Fruit fly (Drosophila melanogaster) whole organism, prepupa: ENCODE results near the gene Epp.

Experiments
- Blimp-1 ChIP-seq: fragments of 200-800 bp; sonication (Bioruptor generic); optimal IDR thresholded peaks from 3 replicates; lab custom pipeline; 2017; ENCODE audit warnings: missing biosample characterization, missing genetic modification characterization, mild to moderate bottlenecking, moderate library complexity, missing genetic modification reagents
- CG10631 ChIP-seq: fragments of 200-800 bp; sonication (Bioruptor generic); optimal IDR thresholded peaks from 2 replicates; lab custom pipeline; 2016; ENCODE audit warnings: missing biosample characterization, missing genetic modification characterization
- CG10669 ChIP-seq: fragments of 200-800 bp; sonication (Bioruptor generic); optimal IDR thresholded peaks from 3 replicates; lab custom pipeline; 2018; ENCODE audit warnings: missing biosample characterization, mild to moderate bottlenecking, missing genetic modification characterization, moderate library complexity
- CG11294 ChIP-seq: fragments of 200-800 bp; sonication (Bioruptor generic); IDR thresholded peaks from 2 replicates; pipeline ENCODE4 v1.3.6; 2022; ENCODE audit warnings: missing biosample characterization, missing genetic modification characterization
- CG11902 ChIP-seq: fragments of 200-800 bp; sonication (Bioruptor generic); optimal IDR thresholded peaks from 3 replicates; lab custom pipeline; 2016; ENCODE audit warnings: missing biosample characterization, missing genetic modification characterization
- CG15336 ChIP-seq: fragments of 200-800 bp; sonication (Bioruptor generic); IDR thresholded peaks from 2 replicates; pipeline ENCODE4 v1.3.6; 2022; ENCODE audit warnings: missing biosample characterization, missing genetic modification characterization
- CG1621 ChIP-seq: fragments of 200-800 bp; sonication (Bioruptor generic); optimal IDR thresholded peaks from 3 replicates; lab custom pipeline; 2018; ENCODE audit warnings: missing biosample characterization, mild to moderate bottlenecking, missing genetic modification characterization
- CG16779 ChIP-seq: fragments of 200-800 bp; sonication (Bioruptor generic); optimal IDR thresholded peaks from 3 replicates; lab custom pipeline; 2017; ENCODE audit warnings: missing biosample characterization, mild to moderate bottlenecking, missing genetic modification characterization
- CG3032 ChIP-seq: fragments of 200-800 bp; optimal IDR thresholded peaks from 2 replicates; lab custom pipeline; 2019; ENCODE audit warnings: missing biosample characterization, mild to moderate bottlenecking, missing genetic modification characterization, moderate library complexity
- CG31627 ChIP-seq: fragments of 200-800 bp; sonication (Bioruptor generic); optimal IDR thresholded peaks from 3 replicates; lab custom pipeline; 2016; ENCODE audit warnings: missing biosample characterization, missing genetic modification characterization
- CG32006 ChIP-seq: fragments of 200-800 bp; sonication (Bioruptor generic); optimal IDR thresholded peaks from 3 replicates; lab custom pipeline; 2017; ENCODE audit warnings: missing biosample characterization, mild to moderate bottlenecking, missing genetic modification characterization
- CG34406 ChIP-seq: fragments of 200-800 bp; sonication (Bioruptor generic); optimal IDR thresholded peaks from 3 replicates; lab custom pipeline; 2016; ENCODE audit warnings: missing biosample characterization, missing genetic modification characterization
- CG3919 ChIP-seq: fragments of 200-800 bp; sonication (Bioruptor generic); optimal IDR thresholded peaks from 3 replicates; lab custom pipeline; 2016; ENCODE audit warnings: missing biosample characterization, missing genetic modification characterization
- CG4318 ChIP-seq: fragments of 200-800 bp; sonication (Bioruptor generic); optimal IDR thresholded peaks from 3 replicates; lab custom pipeline; 2017; ENCODE audit warnings: missing biosample characterization, mild to moderate bottlenecking, missing genetic modification characterization
- CG6163 ChIP-seq: fragments of 200-800 bp; sonication (Bioruptor generic); IDR thresholded peaks from 3 replicates; pipeline ENCODE4 v1.3.6; 2022; ENCODE audit warnings: missing biosample characterization, missing genetic modification characterization
- CG6276 ChIP-seq: fragments of 200-800 bp; sonication (Bioruptor generic); optimal IDR thresholded peaks from 2 replicates; lab custom pipeline; 2017; ENCODE audit warnings: missing biosample characterization, mild to moderate bottlenecking, missing genetic modification characterization
- CG6808 ChIP-seq: fragments of 200-800 bp; sonication (Bioruptor generic); optimal IDR thresholded peaks from 3 replicates; lab custom pipeline; 2017; ENCODE audit warnings: missing biosample characterization, missing genetic modification characterization, mild to moderate bottlenecking, moderate library complexity, missing genetic modification reagents
- CG6854 ChIP-seq: fragments of 200-800 bp; sonication (Bioruptor generic); optimal IDR thresholded peaks from 2 replicates; lab custom pipeline; 2017; ENCODE audit warnings: missing biosample characterization, mild to moderate bottlenecking, missing genetic modification characterization
- CG7368 ChIP-seq: fragments of 200-800 bp; sonication (Bioruptor generic); optimal IDR thresholded peaks from 3 replicates; lab custom pipeline; 2016; ENCODE audit warnings: missing biosample characterization, missing genetic modification characterization
- CG8119 ChIP-seq: fragments of 200-800 bp; sonication (Bioruptor generic); IDR thresholded peaks from 3 replicates; pipeline ENCODE4 v1.3.6; 2022; ENCODE audit warnings: missing biosample characterization, missing genetic modification characterization
- CG8319 ChIP-seq: fragments of 200-800 bp; sonication (Bioruptor generic); optimal IDR thresholded peaks from 3 replicates; lab custom pipeline; 2016; ENCODE audit warnings: missing biosample characterization, missing genetic modification characterization
- CG8632 ChIP-seq: fragments of 200-800 bp; sonication (Bioruptor generic); optimal IDR thresholded peaks from 3 replicates; lab custom pipeline; 2016; ENCODE audit warnings: missing biosample characterization, missing genetic modification characterization
- Eip75B ChIP-seq: fragments of 200-800 bp; sonication (Bioruptor generic); optimal IDR thresholded peaks from 3 replicates; lab custom pipeline; 2016; ENCODE audit warnings: missing biosample characterization, missing genetic modification characterization
- Eip78C ChIP-seq: fragments of 200-800 bp; sonication (Bioruptor generic); peaks from one replicate; lab custom pipeline; 2016; ENCODE audit warnings: missing biosample characterization, missing genetic modification characterization
- Eip93F ChIP-seq: fragments of 200-800 bp; sonication (Bioruptor generic); optimal IDR thresholded peaks from 2 replicates; lab custom pipeline; 2016; ENCODE audit warnings: missing biosample characterization, mild to moderate bottlenecking, missing genetic modification characterization
- Ets96B ChIP-seq: fragments of 200-800 bp; optimal IDR thresholded peaks from 2 replicates; lab custom pipeline; 2019; ENCODE audit warnings: missing biosample characterization, mild to moderate bottlenecking, missing genetic modification characterization, moderate library complexity
- Gug ChIP-seq: fragments of 200-800 bp; sonication (Bioruptor generic); IDR thresholded peaks from 2 replicates; pipeline ENCODE4 v1.3.6; 2022; ENCODE audit warnings: missing biosample characterization, missing genetic modification characterization
- Hr38 ChIP-seq: sonication (Bioruptor generic); optimal IDR thresholded peaks from 2 replicates; lab custom pipeline; 2016; ENCODE audit warnings: missing biosample characterization, missing genetic modification characterization
- Hr39 ChIP-seq: fragments of 200-800 bp; sonication (Bioruptor generic); optimal IDR thresholded peaks from 2 replicates; lab custom pipeline; 2016; ENCODE audit warnings: missing biosample characterization, missing genetic modification characterization
- Hr4 ChIP-seq: fragments of 200-800 bp; sonication (Bioruptor generic); optimal IDR thresholded peaks from 3 replicates; lab custom pipeline; 2016; ENCODE audit warnings: missing biosample characterization, missing genetic modification characterization
- Lpt ChIP-seq: fragments of 200-800 bp; sonication (Bioruptor generic); optimal IDR thresholded peaks from 3 replicates; lab custom pipeline; 2016; ENCODE audit warnings: missing biosample characterization, missing genetic modification characterization
- Met ChIP-seq: fragments of 200-800 bp; sonication (Bioruptor generic); optimal IDR thresholded peaks from 3 replicates; lab custom pipeline; 2016; ENCODE audit warnings: missing biosample characterization, missing genetic modification characterization
- OdsH ChIP-seq: fragments of 200-800 bp; sonication (Bioruptor generic); optimal IDR thresholded peaks from 3 replicates; lab custom pipeline; 2016; ENCODE audit warnings: missing biosample characterization, missing genetic modification characterization
- Smox ChIP-seq: fragments of 200-800 bp; sonication (Bioruptor generic); optimal IDR thresholded peaks from 3 replicates; lab custom pipeline; 2016; ENCODE audit warnings: missing biosample characterization, missing genetic modification characterization
- Sox102F ChIP-seq: fragments of 200-800 bp; sonication (Bioruptor generic); optimal IDR thresholded peaks from 2 replicates; lab custom pipeline; 2016; ENCODE audit warnings: missing biosample characterization, mild to moderate bottlenecking, missing genetic modification characterization
- Sox14 ChIP-seq: fragments of 200-800 bp; sonication (Bioruptor generic); optimal IDR thresholded peaks from 3 replicates; lab custom pipeline; 2016; ENCODE audit warnings: missing biosample characterization, missing genetic modification characterization
- Sox15 ChIP-seq: fragments of 200-800 bp; sonication (Bioruptor generic); optimal IDR thresholded peaks from 3 replicates; lab custom pipeline; 2016; ENCODE audit warnings: missing biosample characterization, missing genetic modification characterization
- achi ChIP-seq: fragments of 200-800 bp; sonication (Bioruptor generic); optimal IDR thresholded peaks from 3 replicates; lab custom pipeline; 2016; ENCODE audit warnings: missing biosample characterization, missing genetic modification characterization
- acj6 ChIP-seq: fragments of 200-800 bp; sonication (Bioruptor generic); optimal IDR thresholded peaks from 3 replicates; lab custom pipeline; 2016; ENCODE audit warnings: missing biosample characterization, missing genetic modification characterization
- dac ChIP-seq: fragments of 200-800 bp; sonication (Bioruptor generic); optimal IDR thresholded peaks from 2 replicates; lab custom pipeline; 2017; ENCODE audit warnings: missing biosample characterization, mild to moderate bottlenecking, missing genetic modification characterization
- dsx ChIP-seq: fragments of 200-800 bp; optimal IDR thresholded peaks from 3 replicates; lab custom pipeline; 2019; ENCODE audit warnings: missing biosample characterization, mild to moderate bottlenecking, missing genetic modification characterization, moderate library complexity; ENCODE audit not compliant: poor library complexity, severe bottlenecking
- eg ChIP-seq: fragments of 200-800 bp; sonication (Bioruptor generic); IDR thresholded peaks from 3 replicates; pipeline ENCODE4 v1.3.6; 2022; ENCODE audit warnings: missing biosample characterization, missing genetic modification characterization
- esn ChIP-seq: fragments of 200-800 bp; sonication (Bioruptor generic); optimal IDR thresholded peaks from 2 replicates; lab custom pipeline; 2016; ENCODE audit warnings: missing biosample characterization, mild to moderate bottlenecking, missing genetic modification characterization, moderate library complexity
- fd59A ChIP-seq: fragments of 200-800 bp; sonication (Bioruptor generic); optimal IDR thresholded peaks from 2 replicates; lab custom pipeline; 2017; ENCODE audit warnings: missing biosample characterization, mild to moderate bottlenecking, missing genetic modification characterization, missing genetic modification reagents
- fd85E ChIP-seq: fragments of 200-800 bp; sonication (Bioruptor generic); optimal IDR thresholded peaks from 3 replicates; lab custom pipeline; 2016; ENCODE audit warnings: missing biosample characterization, missing genetic modification characterization
- net ChIP-seq: fragments of 200-800 bp; sonication (Bioruptor generic); optimal IDR thresholded peaks from 3 replicates; lab custom pipeline; 2016; ENCODE audit warnings: missing biosample characterization, missing genetic modification characterization
- pdm3 ChIP-seq: fragments of 200-800 bp; sonication (Bioruptor generic); optimal IDR thresholded peaks from 3 replicates; lab custom pipeline; 2016; ENCODE audit warnings: missing biosample characterization, missing genetic modification characterization
- spab ChIP-seq: fragments of 200-800 bp; sonication (Bioruptor generic); optimal IDR thresholded peaks from 2 replicates; lab custom pipeline; 2017; ENCODE audit warnings: missing biosample characterization, mild to moderate bottlenecking, missing genetic modification characterization, missing genetic modification reagents
- svp ChIP-seq: fragments of 200-800 bp; sonication (Bioruptor generic); peaks from one replicate; lab custom pipeline; 2016; ENCODE audit warnings: missing biosample characterization, missing genetic modification characterization
- topi ChIP-seq: fragments of 200-800 bp; sonication (Bioruptor generic); optimal IDR thresholded peaks from 3 replicates; lab custom pipeline; 2016; ENCODE audit warnings: missing biosample characterization, missing genetic modification characterization
- vri ChIP-seq: fragments of 200-800 bp; sonication (Bioruptor generic); optimal IDR thresholded peaks from 3 replicates; lab custom pipeline; 2016; ENCODE audit warnings: missing biosample characterization, mild to moderate bottlenecking, missing genetic modification characterization

Epp gene

DNA sequence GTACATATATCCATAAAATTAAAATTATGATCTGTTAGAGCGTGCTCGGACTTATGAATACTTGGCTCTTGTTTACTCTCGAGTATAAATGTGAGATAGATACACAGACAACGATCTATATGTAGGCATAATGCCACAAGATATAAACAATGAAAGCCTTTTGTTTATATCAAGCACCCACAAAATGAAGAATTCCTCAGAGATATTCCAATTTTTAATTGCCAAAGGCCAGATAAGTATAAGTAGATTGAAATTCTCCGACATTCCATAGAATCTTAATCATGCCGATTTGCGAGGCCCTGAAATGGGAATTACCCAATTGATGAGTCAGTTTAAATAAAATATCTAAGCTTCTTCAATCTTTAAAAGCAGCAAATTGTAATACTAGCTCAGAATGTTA, 29.2 kb upstream of the Epp start:
- TF ChIP-seq CG8632 (GFP tag; lab: Kevin White, UChicago) (no peak), spab (GFP tag; lab: Kevin White, UChicago) (no peak)

DNA sequence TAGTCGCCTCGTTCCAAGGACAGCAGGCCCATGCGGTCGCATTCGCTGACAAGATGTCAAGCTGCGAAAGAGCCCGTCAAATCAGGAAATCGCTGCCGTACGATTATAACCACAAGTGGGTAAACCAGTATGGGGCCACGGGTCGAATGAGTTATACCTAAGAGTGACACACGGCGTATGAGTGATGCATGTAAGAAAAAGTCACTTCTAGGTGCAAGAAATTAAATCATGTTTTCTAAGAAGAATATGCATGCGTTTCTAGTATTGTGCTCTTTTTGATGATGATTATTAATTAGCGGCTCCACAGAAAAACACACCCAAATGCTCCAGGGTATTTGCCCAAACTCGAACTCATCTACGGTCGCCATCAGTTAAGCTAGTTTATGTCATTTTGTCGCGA, 24.9 kb upstream of the Epp start:
- TF ChIP-seq OdsH (GFP tag; lab: Kevin White, UChicago) (no peak), achi (GFP tag; lab: Kevin White, UChicago) (no peak), Hr39 (GFP tag; lab: Kevin White, UChicago) (no peak), CG8119 (GFP tag; lab: Robert Waterston, UW) (peak; percentile 44; the same call in 1 of the 3 replicates), vri (no peak), CG6808 (GFP tag; lab: Kevin White, UChicago) (no peak), Eip93F (GFP tag; lab: Kevin White, UChicago) (no peak), topi (GFP tag; lab: Kevin White, UChicago) (no peak), CG1621 (tag; lab: Kevin White, UChicago) (no peak), acj6 (GFP tag; lab: Kevin White, UChicago) (peak; percentile 11), CG10631 (GFP tag; lab: Kevin White, UChicago) (no peak), CG4318 (GFP tag; lab: Kevin White, UChicago) (no peak), Lpt (GFP tag; lab: Kevin White, UChicago) (no peak), Hr4 (GFP tag; lab: Kevin White, UChicago) (peak; percentile 76), Sox102F (no peak), CG3919 (no peak), CG15336 (GFP tag; lab: Robert Waterston, UW) (peak; percentile 42), fd59A (GFP tag; lab: Kevin White, UChicago) (no peak), Eip75B (GFP tag; lab: Kevin White, UChicago) (no peak), CG6276 (GFP tag; lab: Kevin White, UChicago) (peak; percentile 36), spab (GFP tag; lab: Kevin White, UChicago) (no peak), Sox14 (GFP tag; lab: Kevin White, UChicago) (no peak), Blimp-1 (GFP tag; lab: Kevin White, UChicago) (no peak), Gug (GFP tag; lab: Robert Waterston, UW) (no peak), net (GFP tag; lab: Kevin White, UChicago) (no peak), pdm3 (GFP tag; lab: Kevin White, UChicago) (peak; percentile 11), eg (0 out of 3 replicates have a peak, but pooled peaks have one; percentile 56), fd85E (GFP tag; lab: Kevin White, UChicago) (no peak), CG8319 (GFP tag; lab: Kevin White, UChicago) (no peak), dac (GFP tag; lab: Kevin White, UChicago) (no peak), Ets96B (tag; lab: Kevin White, UChicago) (no peak), CG11294 (GFP tag; lab: Robert Waterston, UW) (no peak), CG6854 (no peak), Sox15 (GFP tag; lab: Kevin White, UChicago) (no peak), CG8632 (GFP tag; lab: Kevin White, UChicago) (no peak), esn (GFP tag; lab: Kevin White, UChicago) (no peak), dsx (GFP tag; lab: Kevin White, UChicago) (no peak), CG10669 (no peak), CG31627 (GFP tag; lab: Kevin White, UChicago) (no peak), CG16779 (tag; lab: Kevin White, UChicago) (no peak), CG7368 (GFP tag; lab: Kevin White, UChicago) (no peak), CG11902 (no peak), Smox (GFP tag; lab: Kevin White, UChicago) (no peak), CG3032 (tag; lab: Kevin White, UChicago) (no peak), Eip78C (GFP tag; lab: Kevin White, UChicago) (peak; percentile 45), Hr38 (GFP tag; lab: Kevin White, UChicago) (no peak), CG6163 (GFP tag; lab: Robert Waterston, UW) (0 out of 3 replicates have a peak, but pooled peaks have one; percentile 25), CG32006 (peak; percentile 57), Met (GFP tag; lab: Kevin White, UChicago) (no peak), CG34406 (GFP tag; lab: Kevin White, UChicago) (no peak), svp (no peak)
